Fruit fly (Drosophila melanogaster): Measurements from ENCODE around the gene Gr39a.

The Gr39a gene

dm6 chr2L:21247967-21248366 is 42.6 kb upstream of the Gr39a start:
- TF ChIP-seq CG4496 (GFP tag; IDR thresholded peaks at IDR 0.05) (no peak), gl (tag; optimal IDR thresholded peaks at IDR 0.05) (no peak), CG32121 (GFP tag; IDR thresholded peaks at IDR 0.05) (no peak), Ets98B (GFP tag; IDR thresholded peaks at IDR 0.05) (no peak), CG17806 (tag; optimal IDR thresholded peaks at IDR 0.05) (no peak), Pif1B (GFP tag; optimal IDR thresholded peaks at IDR 0.05) (no peak), rn (GFP tag; IDR thresholded peaks at IDR 0.05) (no peak), D1 (tag; optimal IDR thresholded peaks at IDR 0.05) (no peak), EcR (GFP tag; optimal IDR thresholded peaks at IDR 0.05) (no peak), fd96Ca (GFP tag; IDR thresholded peaks at IDR 0.05) (no peak), CG10348 (GFP tag; IDR thresholded peaks at IDR 0.05) (no peak), Pif1A (GFP tag; optimal IDR thresholded peaks at IDR 0.05) (no peak), CG9948 (tag; optimal IDR thresholded peaks at IDR 0.05) (no peak), CG8301 (tag; optimal IDR thresholded peaks at IDR 0.05) (no peak)

- TF ChIP-seq EcR (GFP tag; optimal IDR thresholded peaks at IDR 0.05) (no peak), CG32121 (GFP tag; IDR thresholded peaks at IDR 0.05) (no peak), D1 (tag; optimal IDR thresholded peaks at IDR 0.05) (no peak)
These were observed 41.7 kb upstream of the Gr39a start for dm6 chr2L:21248877-21249276.

DNA sequence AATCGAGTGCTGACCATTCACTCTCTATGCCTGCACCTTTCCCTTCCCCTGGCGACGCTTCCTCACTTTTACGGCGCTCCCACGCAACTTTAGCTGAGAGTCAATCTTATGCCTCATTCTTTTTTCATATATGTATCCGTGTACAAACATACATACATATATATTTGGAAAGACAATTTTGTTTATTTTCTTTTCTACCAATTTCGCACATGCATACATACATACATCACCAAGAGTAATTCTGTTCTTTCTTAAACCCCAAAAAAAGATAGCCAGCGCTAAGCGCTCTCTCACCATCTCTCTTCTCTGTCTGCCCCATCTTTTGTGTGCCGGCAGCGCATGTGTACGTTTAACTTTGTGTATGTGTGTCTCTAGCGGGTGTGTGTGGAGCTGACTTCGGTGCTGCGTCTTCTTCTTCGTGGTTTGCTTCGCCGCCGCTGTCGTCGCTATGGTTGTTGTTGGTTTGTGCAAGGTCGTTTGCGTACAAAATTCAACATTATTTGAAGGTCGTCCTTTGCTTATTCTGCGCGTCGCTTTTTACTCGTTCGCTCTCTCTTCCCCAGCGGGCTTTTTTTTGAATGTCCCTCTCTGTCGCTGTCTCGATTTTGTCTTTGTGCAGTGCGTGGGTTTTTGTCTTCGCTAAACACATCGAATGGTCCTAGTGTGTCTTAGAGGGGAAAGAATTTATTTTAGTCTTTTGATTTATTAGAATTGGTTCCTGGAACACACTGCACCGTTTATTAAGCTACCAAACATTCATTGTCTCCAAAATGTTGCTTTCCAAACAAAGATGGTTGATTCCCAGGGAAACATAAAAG is 39.8 kb upstream of the Gr39a start:
- peak; percentile 32 for TF ChIP-seq CG12605 (GFP tag; IDR thresholded peaks at IDR 0.05)
- no peak for TF ChIP-seq D1 (tag; optimal IDR thresholded peaks at IDR 0.05)
- TF ChIP-seq Pif1A (GFP tag; optimal IDR thresholded peaks at IDR 0.05), result peak; percentile 31
- TF ChIP-seq CG13204 (GFP tag; optimal IDR thresholded peaks at IDR 0.05), result peak; percentile 65
- TF ChIP-seq gl (tag; optimal IDR thresholded peaks at IDR 0.05), result peak; percentile 15
- TF ChIP-seq Snoo (tag; optimal IDR thresholded peaks at IDR 0.05), result peak; percentile 19
- TF ChIP-seq CG8159 (tag; optimal IDR thresholded peaks at IDR 0.05), result no peak
- TF ChIP-seq CG8301 (tag; optimal IDR thresholded peaks at IDR 0.05), result peak; percentile 2
- TF ChIP-seq Pif1B (GFP tag; optimal IDR thresholded peaks at IDR 0.05), result no peak
- peak; percentile 96 for TF ChIP-seq EcR (GFP tag; optimal IDR thresholded peaks at IDR 0.05)
- TF ChIP-seq Ets98B (GFP tag; IDR thresholded peaks at IDR 0.05), result no peak; the same call in 1 of the 2 replicates
- TF ChIP-seq CG4496 (GFP tag; IDR thresholded peaks at IDR 0.05), result no peak; the same call in 2 of the 3 replicates
- TF ChIP-seq CG34367 (tag; optimal IDR thresholded peaks at IDR 0.05), result no peak
- TF ChIP-seq CG14655 (GFP tag; optimal IDR thresholded peaks at IDR 0.05), result no peak
- no peak for TF ChIP-seq CG17806 (tag; optimal IDR thresholded peaks at IDR 0.05)
- TF ChIP-seq CG32121 (GFP tag; IDR thresholded peaks at IDR 0.05), result peak; percentile 43; the same call in 1 of the 2 replicates

DNA sequence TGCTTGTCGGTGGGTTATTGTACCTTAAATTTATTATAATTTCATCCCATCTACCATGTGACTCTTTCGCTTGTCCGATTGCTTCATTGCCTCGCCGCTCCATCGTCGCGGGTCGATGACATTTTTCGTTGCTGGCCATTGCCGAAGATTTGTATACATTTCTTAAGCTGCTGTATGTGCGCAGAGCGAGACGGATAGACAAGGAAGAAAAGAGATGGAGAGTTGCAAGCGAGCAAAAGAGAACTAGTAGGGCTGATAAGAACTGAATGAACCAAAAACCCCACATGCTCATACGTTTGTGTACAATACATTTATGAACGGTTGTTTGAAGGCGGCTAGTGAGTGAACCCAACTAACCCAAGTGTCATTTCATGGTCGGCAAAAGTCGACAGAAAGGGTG is 38.8 kb upstream of the Gr39a start:
- TF ChIP-seq EcR (GFP tag; optimal IDR thresholded peaks at IDR 0.05) (peak; percentile 82), fd96Ca (GFP tag; IDR thresholded peaks at IDR 0.05) (no peak), CG15710 (tag; optimal IDR thresholded peaks at IDR 0.05) (no peak), CG13204 (GFP tag; optimal IDR thresholded peaks at IDR 0.05) (no peak), rn (GFP tag; IDR thresholded peaks at IDR 0.05) (no peak), CG10348 (GFP tag; IDR thresholded peaks at IDR 0.05) (no peak), CG9948 (tag; optimal IDR thresholded peaks at IDR 0.05) (no peak), D1 (tag; optimal IDR thresholded peaks at IDR 0.05) (no peak), CG14655 (GFP tag; optimal IDR thresholded peaks at IDR 0.05) (no peak)

dm6 chr2L:21259008-21259407 is 31.5 kb upstream of the Gr39a start:
- TF ChIP-seq rn (GFP tag; IDR thresholded peaks at IDR 0.05), result no peak
- no peak for TF ChIP-seq CG10348 (GFP tag; IDR thresholded peaks at IDR 0.05)
- TF ChIP-seq CG13204 (GFP tag; optimal IDR thresholded peaks at IDR 0.05), result no peak
- no peak for TF ChIP-seq CG32121 (GFP tag; IDR thresholded peaks at IDR 0.05)
- no peak for TF ChIP-seq CG15710 (tag; optimal IDR thresholded peaks at IDR 0.05)
- no peak for TF ChIP-seq CG12605 (GFP tag; IDR thresholded peaks at IDR 0.05)
- no peak for TF ChIP-seq CG17806 (tag; optimal IDR thresholded peaks at IDR 0.05)
- TF ChIP-seq Pif1A (GFP tag; optimal IDR thresholded peaks at IDR 0.05), result no peak
- TF ChIP-seq Pif1B (GFP tag; optimal IDR thresholded peaks at IDR 0.05), result no peak
- no peak for TF ChIP-seq CG14655 (GFP tag; optimal IDR thresholded peaks at IDR 0.05)
- no peak for TF ChIP-seq gl (tag; optimal IDR thresholded peaks at IDR 0.05)
- no peak for TF ChIP-seq CG8301 (tag; optimal IDR thresholded peaks at IDR 0.05)
- TF ChIP-seq CG8159 (tag; optimal IDR thresholded peaks at IDR 0.05), result no peak

DNA sequence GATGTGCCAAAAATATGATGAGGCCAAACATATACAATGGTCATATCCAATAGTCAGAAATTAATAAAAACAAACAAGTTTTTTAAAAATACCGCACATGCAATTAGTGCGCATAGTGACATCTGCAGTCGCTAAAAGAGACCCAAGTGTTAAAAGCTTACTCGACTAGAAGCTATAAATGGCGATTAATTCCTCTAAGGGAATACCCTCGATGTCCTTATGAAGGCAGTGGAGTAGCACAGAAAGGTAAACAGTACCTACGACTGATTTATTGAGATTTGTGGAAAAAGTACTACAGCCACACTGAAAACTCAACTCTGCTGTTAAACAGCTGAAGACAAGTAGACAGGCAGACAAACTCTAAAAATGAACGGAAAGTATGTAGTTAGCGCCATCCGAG is 29.7 kb upstream of the Gr39a start:
- TF ChIP-seq fd96Ca (GFP tag; IDR thresholded peaks at IDR 0.05), result no peak
- peak; percentile 8 for TF ChIP-seq CG9948 (tag; optimal IDR thresholded peaks at IDR 0.05)
- TF ChIP-seq CG34367 (tag; optimal IDR thresholded peaks at IDR 0.05), result no peak
- no peak for TF ChIP-seq EcR (GFP tag; optimal IDR thresholded peaks at IDR 0.05)
- TF ChIP-seq CG15710 (tag; optimal IDR thresholded peaks at IDR 0.05), result no peak
- TF ChIP-seq CG10348 (GFP tag; IDR thresholded peaks at IDR 0.05), result no peak
- no peak for TF ChIP-seq gl (tag; optimal IDR thresholded peaks at IDR 0.05)
- no peak for TF ChIP-seq CG8159 (tag; optimal IDR thresholded peaks at IDR 0.05)
- TF ChIP-seq CG14655 (GFP tag; optimal IDR thresholded peaks at IDR 0.05), result no peak
- peak; percentile 29 for TF ChIP-seq CG8301 (tag; optimal IDR thresholded peaks at IDR 0.05)
- peak; percentile 37 for TF ChIP-seq CG17806 (tag; optimal IDR thresholded peaks at IDR 0.05)
- TF ChIP-seq CG4496 (GFP tag; IDR thresholded peaks at IDR 0.05), result no peak
- no peak for TF ChIP-seq Snoo (tag; optimal IDR thresholded peaks at IDR 0.05)
- no peak for TF ChIP-seq CG13204 (GFP tag; optimal IDR thresholded peaks at IDR 0.05)
- TF ChIP-seq Ets98B (GFP tag; IDR thresholded peaks at IDR 0.05), result no peak; the same call in 1 of the 2 replicates
- TF ChIP-seq CG12605 (GFP tag; IDR thresholded peaks at IDR 0.05), result no peak
- peak; percentile 66 for TF ChIP-seq D1 (tag; optimal IDR thresholded peaks at IDR 0.05)
- TF ChIP-seq Pif1B (GFP tag; optimal IDR thresholded peaks at IDR 0.05), result no peak
- TF ChIP-seq Pif1A (GFP tag; optimal IDR thresholded peaks at IDR 0.05), result peak; percentile 13
- TF ChIP-seq rn (GFP tag; IDR thresholded peaks at IDR 0.05), result no peak
- TF ChIP-seq CG32121 (GFP tag; IDR thresholded peaks at IDR 0.05), result peak; percentile 49; the same call in 1 of the 2 replicates
